Fruit fly (Drosophila melanogaster): ENCODE data around the gene amd.
A peak's percentile ranks its signal among the peaks of the same experiment; 100 is the strongest.

amd gene

DNA sequence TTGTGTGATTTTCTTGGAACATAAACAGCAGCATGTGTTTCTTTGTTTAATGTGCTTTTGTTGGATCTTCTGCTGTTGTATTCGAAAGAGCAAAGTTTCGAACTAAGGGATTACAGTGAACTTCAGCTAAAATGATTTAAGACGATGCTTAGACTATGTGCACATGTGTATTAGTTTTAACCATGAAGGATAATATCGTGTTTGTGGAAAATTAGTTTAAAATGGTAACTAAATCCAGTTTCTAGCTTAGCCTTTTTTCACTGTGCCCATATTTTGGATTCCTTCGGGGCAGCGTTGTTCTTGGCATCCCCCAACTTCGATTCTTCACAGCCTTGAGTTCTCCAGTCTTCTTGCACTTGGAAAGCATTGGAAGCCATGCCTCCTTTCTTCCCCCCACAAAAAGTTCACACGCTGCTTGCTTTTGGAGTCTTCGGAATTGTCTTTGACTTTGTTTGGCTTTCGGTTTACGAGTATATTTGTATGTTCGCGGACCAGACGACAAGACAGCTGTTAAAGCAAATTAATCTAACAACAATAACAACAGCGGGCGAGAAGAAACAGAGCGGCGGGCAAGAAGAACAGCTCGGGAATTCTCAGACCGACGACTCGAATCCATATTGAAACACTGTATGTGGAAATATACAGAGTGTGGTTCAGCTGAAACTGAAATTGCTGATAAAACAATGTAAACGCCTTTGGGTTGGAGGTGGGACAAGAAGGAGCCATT is 30.5 kb downstream of the amd start:
- TF ChIP-seq Antp (GFP tag; optimal IDR thresholded peaks at IDR 0.05), result peak; percentile 37
- TF ChIP-seq sisA (GFP tag; IDR thresholded peaks at IDR 0.05), result no peak
- TF ChIP-seq ewg (GFP tag; optimal IDR thresholded peaks at IDR 0.05), result no peak
- no peak for TF ChIP-seq CG3838 (GFP tag; optimal IDR thresholded peaks at IDR 0.05)
- TF ChIP-seq CG12659 (GFP tag; optimal IDR thresholded peaks at IDR 0.05), result peak; percentile 44
- no peak for TF ChIP-seq caup (GFP tag; optimal IDR thresholded peaks at IDR 0.05; ENCODE audit: severe bottlenecking)
- TF ChIP-seq wdn (GFP tag; IDR thresholded peaks at IDR 0.05), result no peak
- peak; percentile 11 for TF ChIP-seq Kr (GFP tag; optimal IDR thresholded peaks at IDR 0.05)
- peak; percentile 47 for TF ChIP-seq CG6813 (GFP tag; optimal IDR thresholded peaks at IDR 0.05)
- no peak for TF ChIP-seq CG9797 (GFP tag; optimal IDR thresholded peaks at IDR 0.05)
- TF ChIP-seq unpg (GFP tag; optimal IDR thresholded peaks at IDR 0.05), result no peak
- no peak for TF ChIP-seq schlank (tag; optimal IDR thresholded peaks at IDR 0.05)
- TF ChIP-seq CG1024 (GFP tag; IDR thresholded peaks at IDR 0.05), result no peak
- TF ChIP-seq maf-S (GFP tag; optimal IDR thresholded peaks at IDR 0.05), result no peak
- TF ChIP-seq jigr1 (GFP tag; IDR thresholded peaks at IDR 0.05), result no peak
- no peak for TF ChIP-seq chn (GFP tag; optimal IDR thresholded peaks at IDR 0.05)
- TF ChIP-seq NC2α (GFP tag; optimal IDR thresholded peaks at IDR 0.05), result no peak
- TF ChIP-seq CG17361 (GFP tag; IDR thresholded peaks at IDR 0.05), result 0 out of 3 replicates have a peak, but pooled peaks have one; percentile 16
- TF ChIP-seq z (GFP tag; IDR thresholded peaks at IDR 0.05), result 0 out of 3 replicates have a peak, but pooled peaks have one; percentile 10
- no peak for TF ChIP-seq CG4424 (GFP tag; optimal IDR thresholded peaks at IDR 0.05)
- no peak for TF ChIP-seq Oaz (GFP tag; IDR thresholded peaks at IDR 0.05)
- TF ChIP-seq CG33557 (GFP tag; optimal IDR thresholded peaks at IDR 0.05), result peak; percentile 11
- no peak for TF ChIP-seq Nf-YB (GFP tag; optimal IDR thresholded peaks at IDR 0.05)
- TF ChIP-seq dan (GFP tag; IDR thresholded peaks at IDR 0.05), result no peak
- no peak for TF ChIP-seq D19A (tag; optimal IDR thresholded peaks at IDR 0.05)
- TF ChIP-seq CG6654 (GFP tag; optimal IDR thresholded peaks at IDR 0.05), result no peak
- peak; percentile 49 for TF ChIP-seq Deaf1 (tag; optimal IDR thresholded peaks at IDR 0.05)
- peak; percentile 16 for TF ChIP-seq CG2712 (tag; optimal IDR thresholded peaks at IDR 0.05)
- peak; percentile 21 for TF ChIP-seq Bteb2 (GFP tag; optimal IDR thresholded peaks at IDR 0.05)
- TF ChIP-seq otp (GFP tag; IDR thresholded peaks at IDR 0.05), result 0 out of 3 replicates have a peak, but pooled peaks have one; percentile 32
- TF ChIP-seq mld (GFP tag; IDR thresholded peaks at IDR 0.05; ENCODE audit: partially characterized antibody), result no peak
- TF ChIP-seq Rx (GFP tag; IDR thresholded peaks at IDR 0.05), result no peak
- no peak for TF ChIP-seq CG12219 (GFP tag; optimal IDR thresholded peaks at IDR 0.05)
- TF ChIP-seq Abd-B (GFP tag; optimal IDR thresholded peaks at IDR 0.05), result no peak
- TF ChIP-seq Adf1 (GFP tag; IDR thresholded peaks at IDR 0.05), result no peak
- TF ChIP-seq Blimp-1 (GFP tag; optimal IDR thresholded peaks at IDR 0.05), result peak; percentile 29
- no peak for TF ChIP-seq disco-r (GFP tag; optimal IDR thresholded peaks at IDR 0.05)
- TF ChIP-seq CG14965 (GFP tag; optimal IDR thresholded peaks at IDR 0.05; ENCODE audit: borderline replicate concordance), result no peak
- peak; percentile 12 for TF ChIP-seq CG2875 (GFP tag; optimal IDR thresholded peaks at IDR 0.05)
- peak; percentile 11 for TF ChIP-seq wek (GFP tag; optimal IDR thresholded peaks at IDR 0.05)
- no peak for TF ChIP-seq cwo (GFP tag; optimal IDR thresholded peaks at IDR 0.05)
- no peak for TF ChIP-seq prd (optimal IDR thresholded peaks at IDR 0.05)
- peak; percentile 24; the same call in 1 of the 3 replicates for TF ChIP-seq prd (GFP tag; IDR thresholded peaks at IDR 0.05)
- TF ChIP-seq peb (GFP tag; IDR thresholded peaks at IDR 0.05), result no peak
- TF ChIP-seq knrl (GFP tag; IDR thresholded peaks at IDR 0.05; ENCODE audit: partially characterized antibody), result no peak
- TF ChIP-seq tx (GFP tag; optimal IDR thresholded peaks at IDR 0.05), result no peak
- 0 out of 2 replicates have a peak, but pooled peaks have one; percentile 12 for TF ChIP-seq Rfx (GFP tag; IDR thresholded peaks at IDR 0.05)
- TF ChIP-seq fd64A (GFP tag; optimal IDR thresholded peaks at IDR 0.05), result peak; percentile 10
- TF ChIP-seq tap (tag; optimal IDR thresholded peaks at IDR 0.05), result no peak
- no peak for TF ChIP-seq aop (GFP tag; IDR thresholded peaks at IDR 0.05)
